Worm (Caenorhabditis elegans) whole organism, early embryonic: ENCODE data around the gene T25B9.1.

ENCODE experiments used
- B0310.2 ChIP-seq: sonication (generic microtip); optimal IDR thresholded peaks from 2 replicates; lab custom pipeline; 2016; ENCODE audit warnings: mild to moderate bottlenecking, missing genetic modification characterization, missing compliant biosample characterization
- F13C5.2 ChIP-seq: sonication (generic microtip); optimal IDR thresholded peaks from 2 replicates; lab custom pipeline; 2017; ENCODE audit warnings: mild to moderate bottlenecking, missing genetic modification characterization, inconsistent platforms, missing compliant biosample characterization
- aly-1 ChIP-seq: sonication (generic microtip); optimal IDR thresholded peaks from 2 replicates; lab custom pipeline; 2016; ENCODE audit warnings: missing genetic modification characterization, missing compliant biosample characterization
- ama-1 ChIP-seq: fragments of 150-350 bp; optimal IDR thresholded peaks from 2 replicates; lab custom pipeline; 2014
- ceh-13 ChIP-seq: fragments of 200-800 bp; sonication (Bioruptor generic); optimal IDR thresholded peaks from 2 replicates; lab custom pipeline; 2018; ENCODE audit warnings: mild to moderate bottlenecking, missing genetic modification characterization, missing compliant biosample characterization
- ceh-36 ChIP-seq: sonication (generic microtip); optimal IDR thresholded peaks from 2 replicates; lab custom pipeline; 2016; ENCODE audit warnings: missing genetic modification characterization, inconsistent platforms, missing compliant biosample characterization
- ets-7 ChIP-seq: sonication (generic microtip); optimal IDR thresholded peaks from 2 replicates; lab custom pipeline; 2016; ENCODE audit warnings: missing genotype, missing genetic modification characterization, missing compliant biosample characterization
- flt-1 ChIP-seq: fragments of 200-800 bp; sonication (Bioruptor generic); IDR thresholded peaks from 2 replicates; pipeline ENCODE4 v1.3.6; 2022; ENCODE audit warnings: missing genetic modification characterization, missing compliant biosample characterization
- hmbx-1 ChIP-seq: sonication (generic microtip); optimal IDR thresholded peaks from 2 replicates; lab custom pipeline; 2016; ENCODE audit warnings: mild to moderate bottlenecking, missing genetic modification characterization, missing compliant biosample characterization
- hmg-4 ChIP-seq: fragments of 200-800 bp; sonication (Bioruptor generic); optimal IDR thresholded peaks from 2 replicates; lab custom pipeline; 2018; ENCODE audit warnings: mild to moderate bottlenecking, missing genetic modification characterization, missing compliant biosample characterization
- hnd-1 ChIP-seq: sonication (generic microtip); optimal IDR thresholded peaks from 2 replicates; lab custom pipeline; 2016; ENCODE audit warnings: missing genetic modification characterization, missing compliant biosample characterization
- pes-1 ChIP-seq: fragments of 200-800 bp; sonication (Bioruptor generic); IDR thresholded peaks from 2 replicates; pipeline ENCODE4 v1.3.6; 2022; ENCODE audit warnings: missing genetic modification reagents, missing genetic modification characterization, missing compliant biosample characterization
- scrt-1 ChIP-seq: fragments of 200-800 bp; sonication (Bioruptor generic); IDR thresholded peaks from 2 replicates; pipeline ENCODE4 v1.3.6; 2022; ENCODE audit warnings: missing genetic modification characterization, missing compliant biosample characterization
- sea-1 ChIP-seq: fragments of 200-800 bp; sonication (Bioruptor generic); conservative IDR thresholded peaks from 2 replicates; pipeline ENCODE4 v1.3.6; 2022; ENCODE audit warnings: missing genetic modification characterization, missing compliant biosample characterization
- tbx-11 ChIP-seq: fragments of 200-800 bp; sonication (Bioruptor generic); IDR thresholded peaks from 2 replicates; pipeline ENCODE4 v1.3.6; 2022; ENCODE audit warnings: missing genetic modification characterization, missing compliant biosample characterization
- tbx-37 ChIP-seq: fragments of 200-800 bp; sonication (Bioruptor generic); conservative IDR thresholded peaks from 2 replicates; pipeline ENCODE4 v1.3.6; 2022; ENCODE audit warnings: missing genetic modification reagents, missing genetic modification characterization, missing compliant biosample characterization
- tra-4 ChIP-seq: sonication (generic microtip); optimal IDR thresholded peaks from 2 replicates; lab custom pipeline; 2017; ENCODE audit warnings: missing genetic modification characterization, missing compliant biosample characterization

Gene T25B9.1

DNA sequence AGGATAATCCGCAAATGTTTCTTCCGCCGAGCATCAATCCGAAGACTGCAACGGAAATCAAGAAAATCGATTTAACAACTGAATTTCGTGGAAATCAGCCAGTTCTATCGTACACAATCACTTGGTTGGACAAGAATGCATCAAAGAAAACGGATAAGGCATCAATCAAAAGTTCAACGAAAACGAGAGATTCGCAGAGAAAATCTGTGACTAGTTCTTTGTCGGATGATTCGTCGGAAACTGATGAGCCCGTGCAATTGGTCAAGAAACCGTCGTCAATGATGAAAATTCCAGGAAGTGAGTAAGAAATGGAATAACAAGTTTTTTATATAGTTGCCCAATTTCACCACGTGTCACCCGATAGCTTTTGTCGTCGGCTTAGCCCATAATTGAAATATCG lies 43.9 kb downstream of the T25B9.1 start, which contains the start of gene R102.6:
R102.6 (minus strand) TSS at position 101 of the 400 bp plus-strand sequence.
- TF ChIP-seq hmg-4 (no peak), ets-7 (no peak), ceh-13 (GFP tag; lab: Kevin White, UChicago) (no peak), ceh-36 (tag; lab: Kevin White, UChicago) (no peak), tra-4 (tag; lab: Kevin White, UChicago) (no peak), hnd-1 (tag; lab: Kevin White, UChicago) (no peak), pes-1 (GFP tag; lab: Robert Waterston, UW) (no peak), tbx-11 (GFP tag; lab: Robert Waterston, UW) (no peak), aly-1 (tag; lab: Kevin White, UChicago) (no peak), B0310.2 (tag; lab: Kevin White, UChicago) (no peak), F13C5.2 (no peak), hmbx-1 (tag; lab: Kevin White, UChicago) (no peak), scrt-1 (GFP tag; lab: Robert Waterston, UW) (no peak), ama-1 (lab: Kevin White, UChicago) (no peak), flt-1 (GFP tag; lab: Robert Waterston, UW) (no peak), sea-1 (GFP tag; lab: Robert Waterston, UW) (no peak), tbx-37 (no peak)

DNA sequence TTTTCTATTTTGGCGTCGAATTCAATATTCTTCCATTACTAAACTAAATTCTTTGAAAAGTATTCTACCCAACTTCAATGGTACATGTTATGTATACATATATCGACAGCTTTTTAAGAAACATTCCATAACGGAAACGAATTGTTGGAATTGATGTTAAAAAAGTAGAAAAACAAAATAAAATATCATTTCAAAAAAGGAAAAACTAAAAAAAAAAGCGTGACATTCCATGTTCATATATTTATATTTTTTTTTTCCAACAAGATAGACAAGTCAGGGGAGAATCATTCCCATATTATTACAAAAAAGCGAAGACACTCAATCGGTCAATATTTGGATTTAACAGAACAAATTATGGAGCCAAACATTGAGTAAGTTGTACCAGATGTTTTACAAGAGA lies 44.8 kb downstream of the T25B9.1 start, which contains the start of gene R102.10:
R102.10 (plus strand) TSS at position 301 of the 400 bp plus-strand sequence.
- no peak for TF ChIP-seq F13C5.2
- TF ChIP-seq scrt-1 (GFP tag; lab: Robert Waterston, UW) = no peak
- TF ChIP-seq ceh-13 (GFP tag; lab: Kevin White, UChicago) = no peak
- no peak for TF ChIP-seq hnd-1 (tag; lab: Kevin White, UChicago)
- TF ChIP-seq ets-7 = no peak
- TF ChIP-seq ama-1 (lab: Kevin White, UChicago) = no peak
- no peak for TF ChIP-seq hmg-4
- no peak for TF ChIP-seq ceh-36 (tag; lab: Kevin White, UChicago)
- TF ChIP-seq pes-1 (GFP tag; lab: Robert Waterston, UW) = no peak
- TF ChIP-seq tra-4 (tag; lab: Kevin White, UChicago) = no peak

DNA sequence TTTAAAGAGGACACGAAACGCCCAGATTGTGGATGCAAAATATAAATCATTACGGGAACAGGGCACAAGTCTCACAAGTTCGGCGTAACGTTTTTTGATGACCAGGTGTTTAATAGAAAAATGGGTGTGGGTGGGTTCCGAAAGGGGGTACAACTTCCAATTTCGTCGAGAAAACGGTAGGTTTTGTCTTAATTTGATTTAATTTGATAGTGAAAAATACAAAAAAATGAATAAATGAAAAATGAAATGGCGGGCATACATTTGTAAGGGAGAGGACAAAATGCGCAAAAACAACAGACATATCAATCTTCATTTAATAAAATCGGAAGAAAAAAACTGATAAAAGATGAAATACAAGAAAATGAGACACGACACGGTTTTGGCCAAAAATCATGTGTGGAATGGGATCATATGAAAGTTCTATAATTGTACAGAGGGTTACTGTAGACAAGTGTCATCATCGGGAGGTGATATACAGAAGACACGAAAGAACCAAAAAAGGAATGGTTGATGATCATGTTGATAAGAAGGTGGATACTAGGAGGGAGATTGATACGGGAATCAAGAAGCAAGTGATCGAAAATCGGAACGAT lies 48.0 kb downstream of the T25B9.1 start:
- TF ChIP-seq ama-1 (lab: Kevin White, UChicago) (no peak), ceh-36 (tag; lab: Kevin White, UChicago) (no peak), tra-4 (tag; lab: Kevin White, UChicago) (no peak), ets-7 (no peak), hmg-4 (no peak), scrt-1 (GFP tag; lab: Robert Waterston, UW) (no peak), F13C5.2 (no peak), aly-1 (tag; lab: Kevin White, UChicago) (no peak), hnd-1 (tag; lab: Kevin White, UChicago) (no peak)

DNA sequence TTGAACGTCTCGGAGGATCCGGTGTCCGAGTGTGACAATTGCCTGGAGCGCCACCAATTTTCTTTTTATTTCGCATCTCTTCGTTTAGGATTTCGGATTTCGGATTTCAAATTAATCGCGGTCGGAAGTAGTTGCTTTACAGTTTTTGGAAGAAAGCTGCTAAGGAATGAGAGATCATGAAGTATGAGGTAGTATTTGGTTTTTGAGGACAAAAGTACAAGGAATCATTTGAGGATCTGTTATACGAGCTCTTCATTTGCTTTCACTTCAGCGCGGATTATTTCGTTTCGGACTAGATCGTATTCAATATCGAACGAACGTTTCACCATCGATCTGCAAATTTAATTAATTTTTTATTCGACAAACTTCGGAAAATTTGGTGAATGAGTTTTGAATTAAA lies 50.3 kb downstream of the T25B9.1 start, which contains the start of gene R102.11:
R102.11 (minus strand) TSS at position 101 of the 400 bp plus-strand sequence.
- TF ChIP-seq F13C5.2 = no peak
- TF ChIP-seq hnd-1 (tag; lab: Kevin White, UChicago) = no peak
- no peak for TF ChIP-seq hmg-4
- TF ChIP-seq hmbx-1 (tag; lab: Kevin White, UChicago) = no peak
- TF ChIP-seq scrt-1 (GFP tag; lab: Robert Waterston, UW) = no peak
- TF ChIP-seq aly-1 (tag; lab: Kevin White, UChicago) = no peak
- no peak for TF ChIP-seq B0310.2 (tag; lab: Kevin White, UChicago)
- no peak for TF ChIP-seq tbx-37
- no peak for TF ChIP-seq pes-1 (GFP tag; lab: Robert Waterston, UW)
- TF ChIP-seq sea-1 (GFP tag; lab: Robert Waterston, UW) = no peak

DNA sequence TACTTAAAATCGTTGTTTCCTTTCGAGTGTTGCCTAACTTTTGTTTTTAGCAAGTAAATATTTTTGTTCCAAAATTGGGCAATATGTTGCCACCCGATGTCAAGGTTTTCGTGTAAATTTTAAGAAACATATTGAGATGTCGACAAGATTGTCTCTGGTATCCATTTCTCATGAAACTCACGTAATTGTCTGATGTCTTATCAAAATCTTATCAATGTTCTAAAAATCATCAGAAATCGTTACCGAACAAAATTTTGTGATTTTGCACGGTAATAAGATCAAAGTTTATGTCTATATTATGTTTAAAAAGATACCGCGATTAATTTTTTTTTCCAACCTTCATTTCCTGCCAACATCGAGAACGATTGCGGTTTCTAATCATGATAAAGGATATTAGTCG lies 50.9 kb downstream of the T25B9.1 start:
- no peak for TF ChIP-seq sea-1 (GFP tag; lab: Robert Waterston, UW)
- no peak for TF ChIP-seq hnd-1 (tag; lab: Kevin White, UChicago)
- TF ChIP-seq ceh-13 (GFP tag; lab: Kevin White, UChicago) = no peak
- TF ChIP-seq hmg-4 = no peak
- TF ChIP-seq ets-7 = no peak
- no peak for TF ChIP-seq ama-1 (lab: Kevin White, UChicago)
- no peak for TF ChIP-seq hmbx-1 (tag; lab: Kevin White, UChicago)
- TF ChIP-seq F13C5.2 = no peak
- TF ChIP-seq flt-1 (GFP tag; lab: Robert Waterston, UW) = no peak
- TF ChIP-seq pes-1 (GFP tag; lab: Robert Waterston, UW) = no peak
- TF ChIP-seq B0310.2 (tag; lab: Kevin White, UChicago) = no peak
- no peak for TF ChIP-seq scrt-1 (GFP tag; lab: Robert Waterston, UW)
- no peak for TF ChIP-seq tbx-11 (GFP tag; lab: Robert Waterston, UW)
- no peak for TF ChIP-seq tra-4 (tag; lab: Kevin White, UChicago)
- TF ChIP-seq aly-1 (tag; lab: Kevin White, UChicago) = no peak

DNA sequence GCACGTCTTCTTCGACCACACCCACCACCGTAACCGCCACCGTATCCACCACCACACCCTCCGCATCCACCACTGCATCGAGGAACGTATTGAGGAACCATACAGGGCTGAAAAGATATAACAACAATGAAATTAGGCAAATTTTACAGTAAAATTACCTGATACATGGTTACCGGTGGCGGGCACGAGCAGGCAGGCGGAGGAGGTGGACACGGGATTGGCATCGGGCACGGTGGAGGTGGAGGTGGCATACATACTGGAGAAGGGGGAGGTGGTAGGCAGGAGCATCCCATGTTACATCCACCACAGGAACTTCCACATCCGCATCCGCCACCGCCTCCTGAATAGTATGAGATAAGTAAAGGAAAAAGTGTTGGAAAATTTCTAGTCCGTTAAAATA lies 51.5 kb downstream of the T25B9.1 start:
- TF ChIP-seq pes-1 (GFP tag; lab: Robert Waterston, UW) = no peak
- TF ChIP-seq flt-1 (GFP tag; lab: Robert Waterston, UW) = no peak
- TF ChIP-seq ceh-13 (GFP tag; lab: Kevin White, UChicago) = no peak
- no peak for TF ChIP-seq hmg-4
- TF ChIP-seq ceh-36 (tag; lab: Kevin White, UChicago) = no peak
- TF ChIP-seq F13C5.2 = no peak
- TF ChIP-seq scrt-1 (GFP tag; lab: Robert Waterston, UW) = no peak
- no peak for TF ChIP-seq hnd-1 (tag; lab: Kevin White, UChicago)
- TF ChIP-seq tbx-11 (GFP tag; lab: Robert Waterston, UW) = no peak
- TF ChIP-seq aly-1 (tag; lab: Kevin White, UChicago) = no peak
- TF ChIP-seq B0310.2 (tag; lab: Kevin White, UChicago) = no peak
- TF ChIP-seq tra-4 (tag; lab: Kevin White, UChicago) = no peak
